Worm (Caenorhabditis elegans): Measurements from ENCODE around the gene str-233.

DNA sequence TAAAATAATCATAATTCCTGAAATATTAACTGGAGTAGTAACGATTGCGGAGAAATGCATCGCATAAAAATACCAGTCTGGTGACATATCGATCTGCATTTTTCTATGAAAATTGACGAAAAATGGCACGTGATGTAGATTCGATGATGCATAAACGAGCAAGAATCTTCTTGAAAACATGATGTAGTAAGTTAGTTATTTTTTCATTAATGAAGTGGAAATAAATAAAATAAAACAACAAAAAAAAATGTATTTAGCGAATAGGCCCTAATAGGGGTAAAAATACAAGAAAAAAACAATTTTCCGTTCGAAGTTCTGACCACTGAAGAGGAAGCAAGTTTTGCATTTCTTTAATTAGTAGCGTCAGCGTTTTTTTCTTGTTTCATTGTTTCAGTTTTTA is 44.4 kb downstream of the str-233 start, which contains the start of gene sri-2:
- TF ChIP-seq dao-5 (tag; optimal IDR thresholded peaks at IDR 0.05) (no peak), W03F9.2 (tag; optimal IDR thresholded peaks at IDR 0.05) (no peak)
